Worm (Caenorhabditis elegans): ENCODE data around the gene dnj-15.
"Not testable (repeated sequence)": the region's sequence is repeated elsewhere in the genome, so short reads cannot be mapped to it uniquely, and the experiment has no call there.

ce11 chrIV:4197167-4197566 is 21.0 kb downstream of the dnj-15 start, which contains the start of gene cyp-25A6:
- not testable (repeated sequence) for TF ChIP-seq unc-62 (GFP tag; optimal IDR thresholded peaks at IDR 0.05); ztf-11 (tag; optimal IDR thresholded peaks at IDR 0.05); elt-2 (tag; optimal IDR thresholded peaks at IDR 0.05); ceh-8 (GFP tag; optimal IDR thresholded peaks at IDR 0.05); lir-3 (tag; optimal IDR thresholded peaks at IDR 0.05; ENCODE audit: poor library complexity); unc-86 (tag; optimal IDR thresholded peaks at IDR 0.05); pag-3 (tag; optimal IDR thresholded peaks at IDR 0.05; ENCODE audit: borderline replicate concordance, insufficient read depth); mef-2 (tag; optimal IDR thresholded peaks at IDR 0.05); mep-1 (tag; optimal IDR thresholded peaks at IDR 0.05); nhr-12 (tag; optimal IDR thresholded peaks at IDR 0.05); alr-1 (tag; optimal IDR thresholded peaks at IDR 0.05; ENCODE audit: borderline replicate concordance); nhr-237 (tag; optimal IDR thresholded peaks at IDR 0.05)
